Fruit fly (Drosophila melanogaster) whole organism, embryonic: ENCODE measurements around the gene CG1785.
A peak's percentile ranks its signal among the peaks of the same experiment; 100 is the strongest.

Experiments
- Blimp-1 ChIP-seq: fragments of 200-800 bp; sonication (Bioruptor generic); optimal IDR thresholded peaks from 3 replicates; lab custom pipeline; 2018; ENCODE audit warnings: missing biosample characterization, missing genetic modification characterization, mild to moderate bottlenecking, moderate library complexity, missing genetic modification reagents
- CG10979 ChIP-seq: fragments of 200-800 bp; sonication (Bioruptor generic); optimal IDR thresholded peaks from 2 replicates; lab custom pipeline; 2018; ENCODE audit warnings: missing biosample characterization, mild to moderate bottlenecking, missing genetic modification characterization, moderate library complexity
- CG11085 ChIP-seq: fragments of 200-800 bp; sonication (Bioruptor generic); IDR thresholded peaks from 2 replicates; pipeline ENCODE4 v1.3.6; 2022; ENCODE audit warnings: missing biosample characterization, missing genetic modification characterization
- CG11504 ChIP-seq: fragments of 200-800 bp; sonication (Bioruptor generic); optimal IDR thresholded peaks from 3 replicates; lab custom pipeline; 2019; ENCODE audit warnings: missing biosample characterization, mild to moderate bottlenecking, missing genetic modification characterization, moderate library complexity
- CG12236 ChIP-seq: fragments of 200-800 bp; sonication (Bioruptor generic); optimal IDR thresholded peaks from 2 replicates; lab custom pipeline; 2016; ENCODE audit warnings: missing biosample characterization, missing genetic modification characterization
- CG12391 ChIP-seq: fragments of 200-800 bp; sonication (Bioruptor generic); optimal IDR thresholded peaks from 3 replicates; lab custom pipeline; 2018; ENCODE audit warnings: missing biosample characterization, mild to moderate bottlenecking, missing genetic modification characterization, moderate library complexity
- CG12769 ChIP-seq: fragments of 200-800 bp; sonication (Bioruptor generic); optimal IDR thresholded peaks from 2 replicates; lab custom pipeline; 2019; ENCODE audit warnings: missing biosample characterization, mild to moderate bottlenecking, missing genetic modification characterization, moderate library complexity
- CG13123 ChIP-seq: fragments of 200-800 bp; sonication (Bioruptor generic); optimal IDR thresholded peaks from 2 replicates; lab custom pipeline; 2016; ENCODE audit warnings: missing biosample characterization, missing genetic modification characterization
- CG14441 ChIP-seq: fragments of 200-800 bp; sonication (Bioruptor generic); IDR thresholded peaks from 2 replicates; pipeline ENCODE4 v1.3.6; 2022; ENCODE audit warnings: missing biosample characterization, missing genetic modification characterization
- CG17328 ChIP-seq: fragments of 200-800 bp; sonication (Bioruptor generic); IDR thresholded peaks from 2 replicates; pipeline ENCODE4 v1.3.6; 2022; ENCODE audit warnings: missing biosample characterization, missing genetic modification characterization
- CG2116 ChIP-seq: fragments of 200-800 bp; sonication (Bioruptor generic); optimal IDR thresholded peaks from 3 replicates; lab custom pipeline; 2018; ENCODE audit warnings: missing biosample characterization, mild to moderate bottlenecking, missing genetic modification characterization
- CG2712 ChIP-seq: fragments of 200-800 bp; optimal IDR thresholded peaks from 3 replicates; lab custom pipeline; 2019; ENCODE audit warnings: missing biosample characterization, mild to moderate bottlenecking, missing genetic modification characterization, moderate library complexity
- CG32767 ChIP-seq: fragments of 200-800 bp; sonication (Bioruptor generic); IDR thresholded peaks from 2 replicates; pipeline ENCODE4 v1.3.6; 2022; ENCODE audit warnings: missing biosample characterization, missing genetic modification characterization
- CG4282 ChIP-seq: fragments of 200-800 bp; sonication (Bioruptor generic); optimal IDR thresholded peaks from 2 replicates; lab custom pipeline; 2016; ENCODE audit warnings: missing biosample characterization, missing genetic modification characterization
- CG7372 ChIP-seq: fragments of 200-800 bp; sonication (Bioruptor generic); IDR thresholded peaks from 2 replicates; pipeline ENCODE4 v1.3.6; 2022; ENCODE audit warnings: missing biosample characterization, missing genetic modification characterization
- E2f1 ChIP-seq: fragments of 200-800 bp; sonication (Bioruptor generic); IDR thresholded peaks from 2 replicates; pipeline ENCODE4 v1.3.6; 2022; ENCODE audit warnings: missing biosample characterization, missing genetic modification characterization
- Ets65A ChIP-seq: fragments of 200-800 bp; sonication (Bioruptor generic); peaks from one replicate; lab custom pipeline; 2016; ENCODE audit warnings: missing biosample characterization, missing genetic modification characterization
- Fer1 ChIP-seq: fragments of 200-800 bp; sonication (Bioruptor generic); optimal IDR thresholded peaks from 2 replicates; lab custom pipeline; 2017; ENCODE audit warnings: missing biosample characterization, mild to moderate bottlenecking, missing genetic modification characterization
- Gug ChIP-seq: fragments of 200-800 bp; sonication (Bioruptor generic); IDR thresholded peaks from 4 replicates; pipeline ENCODE4 v1.3.6; 2022; ENCODE audit warnings: missing biosample characterization, missing genetic modification characterization
- Hmr ChIP-seq: fragments of 200-800 bp; sonication (Bioruptor generic); optimal IDR thresholded peaks from 3 replicates; lab custom pipeline; 2017; ENCODE audit warnings: mild to moderate bottlenecking, missing biosample characterization, missing genetic modification reagents, missing genetic modification characterization
- Hmx ChIP-seq: fragments of 200-800 bp; sonication (Bioruptor generic); optimal IDR thresholded peaks from 2 replicates; lab custom pipeline; 2016; ENCODE audit warnings: missing biosample characterization, missing genetic modification characterization
- Med ChIP-seq: fragments of 200-800 bp; sonication (Bioruptor generic); peaks from one replicate; lab custom pipeline; 2016; ENCODE audit warnings: missing biosample characterization, missing genetic modification characterization, mild to moderate bottlenecking, inconsistent platforms, moderate library complexity
- Meics ChIP-seq: fragments of 200-800 bp; sonication (Bioruptor generic); optimal IDR thresholded peaks from 2 replicates; lab custom pipeline; 2017; ENCODE audit warnings: missing biosample characterization, mild to moderate bottlenecking, missing genetic modification characterization
- Mes4 ChIP-seq: fragments of 200-800 bp; sonication (Bioruptor generic); optimal IDR thresholded peaks from 2 replicates; lab custom pipeline; 2016; ENCODE audit warnings: missing biosample characterization, missing genetic modification characterization
- Oli ChIP-seq: fragments of 200-800 bp; sonication (Bioruptor generic); optimal IDR thresholded peaks from 2 replicates; lab custom pipeline; 2018; ENCODE audit warnings: missing biosample characterization, mild to moderate bottlenecking, missing genetic modification characterization, moderate library complexity
- Ssrp ChIP-seq: fragments of 200-800 bp; sonication (Bioruptor generic); optimal IDR thresholded peaks from 2 replicates; lab custom pipeline; 2018; ENCODE audit warnings: missing biosample characterization, mild to moderate bottlenecking, missing genetic modification characterization, moderate library complexity
- Xrp1 ChIP-seq: fragments of 200-800 bp; sonication (Bioruptor generic); IDR thresholded peaks from 2 replicates; pipeline ENCODE4 v1.3.6; 2022; ENCODE audit warnings: missing biosample characterization, missing genetic modification characterization
- az2 ChIP-seq: fragments of 200-800 bp; sonication (Bioruptor generic); optimal IDR thresholded peaks from 3 replicates; lab custom pipeline; 2016; ENCODE audit warnings: missing biosample characterization, missing genetic modification characterization
- bsh ChIP-seq, 2 experiments: fragments of 200-800 bp; sonication (Bioruptor generic); optimal IDR thresholded peaks; 2 replicates each; lab custom pipeline; 2017 to 2018; ENCODE audit warnings: mild to moderate bottlenecking in 2 of 2, missing biosample characterization in 2 of 2, missing genetic modification characterization in 2 of 2, moderate library complexity in 1 of 2
- caup ChIP-seq: fragments of 200-800 bp; sonication (Bioruptor generic); optimal IDR thresholded peaks from 3 replicates; lab custom pipeline; 2017; ENCODE audit warnings: missing biosample characterization, mild to moderate bottlenecking, missing genetic modification characterization, moderate library complexity; ENCODE audit not compliant: severe bottlenecking
- ci ChIP-seq: fragments of 200-800 bp; sonication (Bioruptor generic); IDR thresholded peaks from 3 replicates; pipeline ENCODE4 v1.3.6; 2022; ENCODE audit warnings: missing biosample characterization, missing genetic modification characterization
- crol ChIP-seq: fragments of 200-800 bp; sonication (Bioruptor generic); IDR thresholded peaks from 2 replicates; pipeline ENCODE4 v1.3.6; 2022; ENCODE audit warnings: missing biosample characterization, missing genetic modification characterization
- cwo ChIP-seq: fragments of 200-800 bp; sonication (Bioruptor generic); optimal IDR thresholded peaks from 3 replicates; lab custom pipeline; 2017; ENCODE audit warnings: missing biosample characterization, missing genetic modification characterization, mild to moderate bottlenecking, moderate library complexity, missing genetic modification reagents
- dpn ChIP-seq, 2 experiments: fragments of 200-800 bp; sonication (Bioruptor generic); optimal IDR thresholded peaks; 3 replicates each; lab custom pipeline; 2016; ENCODE audit warnings: missing biosample characterization in 2 of 2, missing genetic modification characterization in 2 of 2
- fd96Cb ChIP-seq: fragments of 200-800 bp; sonication (Bioruptor generic); optimal IDR thresholded peaks from 2 replicates; lab custom pipeline; 2018; ENCODE audit warnings: missing biosample characterization, mild to moderate bottlenecking, missing genetic modification characterization, moderate library complexity
- gem ChIP-seq: fragments of 200-800 bp; sonication (Bioruptor generic); optimal IDR thresholded peaks from 2 replicates; lab custom pipeline; 2019; ENCODE audit warnings: missing biosample characterization, mild to moderate bottlenecking, missing genetic modification characterization, moderate library complexity
- hkb ChIP-seq, 2 experiments: fragments of 200-800 bp in 1 of 2; fragments of >200 bp in 1 of 2; sonication (Bioruptor generic) in 1 of 2; IDR thresholded peaks in 1 of 2; optimal IDR thresholded peaks in 1 of 2; 2 replicates each; pipeline versions ENCODE4 v1.3.6 to Lab custom; 2017 to 2022; ENCODE audit warnings: missing biosample characterization in 1 of 2, missing genetic modification characterization in 1 of 2
- lbe ChIP-seq: fragments of 200-800 bp; sonication (Bioruptor generic); optimal IDR thresholded peaks from 2 replicates; lab custom pipeline; 2016; ENCODE audit warnings: missing biosample characterization, mild to moderate bottlenecking, missing genetic modification characterization
- nom ChIP-seq: fragments of 200-800 bp; sonication (Bioruptor generic); optimal IDR thresholded peaks from 2 replicates; lab custom pipeline; 2017; ENCODE audit warnings: missing biosample characterization, missing genetic modification characterization, mild to moderate bottlenecking, moderate library complexity, missing genetic modification reagents
- pnt ChIP-seq: fragments of 200-800 bp; sonication (Bioruptor generic); optimal IDR thresholded peaks from 3 replicates; lab custom pipeline; 2016; ENCODE audit warnings: missing biosample characterization, missing genetic modification characterization
- ranshi ChIP-seq: fragments of 200-800 bp; sonication (Bioruptor generic); IDR thresholded peaks from 2 replicates; pipeline ENCODE4 v1.3.6; 2022; ENCODE audit warnings: missing biosample characterization, missing genetic modification characterization
- row ChIP-seq: fragments of 200-800 bp; sonication (Bioruptor generic); IDR thresholded peaks from 3 replicates; pipeline ENCODE4 v1.3.6; 2022; ENCODE audit warnings: missing biosample characterization, missing genetic modification characterization
- sens ChIP-seq: fragments of 200-800 bp; sonication (Bioruptor generic); peaks from one replicate; lab custom pipeline; 2016; ENCODE audit warnings: missing biosample characterization, missing genetic modification characterization
- sisA ChIP-seq: fragments of 200-800 bp; sonication (Bioruptor generic); IDR thresholded peaks from 2 replicates; pipeline ENCODE4 v1.3.6; 2022; ENCODE audit warnings: missing biosample characterization, missing genetic modification characterization
- slbo ChIP-seq: fragments of 200-800 bp; sonication (Bioruptor generic); IDR thresholded peaks from 2 replicates; pipeline ENCODE4 v1.3.6; 2022; ENCODE audit warnings: missing biosample characterization, missing genetic modification characterization
- slp2 ChIP-seq: fragments of 200-800 bp; sonication (Bioruptor generic); optimal IDR thresholded peaks from 2 replicates; lab custom pipeline; 2016; ENCODE audit warnings: missing biosample characterization, missing genetic modification characterization
- z ChIP-seq: fragments of 200-800 bp; sonication (Bioruptor generic); IDR thresholded peaks from 3 replicates; pipeline ENCODE4 v1.3.6; 2022; ENCODE audit warnings: missing biosample characterization, missing genetic modification characterization
- zf30C ChIP-seq: fragments of 200-800 bp; sonication (Bioruptor generic); optimal IDR thresholded peaks from 3 replicates; lab custom pipeline; 2018; ENCODE audit warnings: missing biosample characterization, mild to moderate bottlenecking, missing genetic modification characterization

CG1785 gene

dm6 chrX:8728030-8728429 lies 13.3 kb downstream of the CG1785 start:
- TF ChIP-seq CG2712 (tag; lab: Kevin White, UChicago) = peak; percentile 15
- peak; percentile 19 for TF ChIP-seq gem (tag; lab: Kevin White, UChicago)
- TF ChIP-seq lbe (GFP tag; lab: Kevin White, UChicago) = no peak
- TF ChIP-seq CG17328 = peak; percentile 29; the same call in 1 of the 2 replicates
- TF ChIP-seq bsh (GFP tag; optimal IDR thresholded peaks at IDR 0.05; lab: Kevin White, UChicago) = peak in 1 of 2 experiments; percentile 39
- no peak for TF ChIP-seq CG12391 (tag; lab: Kevin White, UChicago)
- TF ChIP-seq hkb (optimal IDR thresholded peaks at IDR 0.05; lab: Kevin White, UChicago) = no peak
- peak; percentile 19; the same call in 1 of the 2 replicates for TF ChIP-seq hkb (GFP tag; IDR thresholded peaks at IDR 0.05; lab: Robert Waterston, UW)
- 0 out of 2 replicates have a peak, but pooled peaks have one; percentile 19 for TF ChIP-seq slbo (GFP tag; lab: Robert Waterston, UW)
- no peak for TF ChIP-seq crol (GFP tag; lab: Robert Waterston, UW)
- peak; percentile 56; the same call in 1 of the 2 replicates for TF ChIP-seq sisA
- TF ChIP-seq CG32767 = 0 out of 2 replicates have a peak, but pooled peaks have one; percentile 34
- TF ChIP-seq row = 0 out of 3 replicates have a peak, but pooled peaks have one; percentile 22
- TF ChIP-seq Med (GFP tag; lab: Kevin White, UChicago) = peak; percentile 39
- TF ChIP-seq ci (GFP tag; lab: Robert Waterston, UW) = 0 out of 3 replicates have a peak, but pooled peaks have one; percentile 30
- TF ChIP-seq CG13123 (GFP tag; lab: Kevin White, UChicago) = no peak
- peak; percentile 3 for TF ChIP-seq Blimp-1 (GFP tag; lab: Kevin White, UChicago)
- peak; percentile 3 for TF ChIP-seq Oli (tag; lab: Kevin White, UChicago)
- TF ChIP-seq Mes4 (GFP tag; lab: Kevin White, UChicago) = no peak
- no peak for TF ChIP-seq CG7372
- 0 out of 2 replicates have a peak, but pooled peaks have one; percentile 25 for TF ChIP-seq CG14441 (GFP tag; lab: Robert Waterston, UW)
- TF ChIP-seq Xrp1 = peak; percentile 31; the same call in 1 of the 2 replicates
- peak; percentile 79 for TF ChIP-seq sens (GFP tag; lab: Kevin White, UChicago)

dm6 chrX:8730306-8730705 lies 15.6 kb downstream of the CG1785 start:
- TF ChIP-seq CG11504 (tag; lab: Kevin White, UChicago) = peak; percentile 49
- peak; percentile 5 for TF ChIP-seq CG10979 (tag; lab: Kevin White, UChicago)
- TF ChIP-seq CG12769 (tag; lab: Kevin White, UChicago) = peak; percentile 36
- TF ChIP-seq Ssrp = no peak
- peak; percentile 31 for TF ChIP-seq gem (tag; lab: Kevin White, UChicago)
- TF ChIP-seq Fer1 = peak; percentile 33
- TF ChIP-seq Hmx (GFP tag; lab: Kevin White, UChicago) = no peak
- no peak for TF ChIP-seq Gug
- no peak for TF ChIP-seq crol (GFP tag; lab: Robert Waterston, UW)
- TF ChIP-seq CG2712 (tag; lab: Kevin White, UChicago) = peak; percentile 13
- TF ChIP-seq hkb (optimal IDR thresholded peaks at IDR 0.05; lab: Kevin White, UChicago) = no peak
- TF ChIP-seq hkb (GFP tag; IDR thresholded peaks at IDR 0.05; lab: Robert Waterston, UW) = peak; percentile 26; the same call in 1 of the 2 replicates
- TF ChIP-seq Meics (GFP tag; lab: Kevin White, UChicago) = peak; percentile 17
- TF ChIP-seq caup (GFP tag; lab: Kevin White, UChicago) = peak; percentile 14
- peak; percentile 1 for TF ChIP-seq zf30C
- no peak for TF ChIP-seq CG2116 (GFP tag; lab: Kevin White, UChicago)
- TF ChIP-seq CG4282 = no peak
- TF ChIP-seq Xrp1 = peak; percentile 23; the same call in 1 of the 2 replicates
- no peak for TF ChIP-seq E2f1 (GFP tag; lab: Robert Waterston, UW)
- TF ChIP-seq dpn (GFP tag; optimal IDR thresholded peaks at IDR 0.05; lab: Kevin White, UChicago) = peak in 1 of 2 experiments; percentile 12
- TF ChIP-seq slp2 (GFP tag; lab: Kevin White, UChicago) = no peak
- TF ChIP-seq ranshi (GFP tag; lab: Robert Waterston, UW) = no peak
- TF ChIP-seq Ets65A (GFP tag; lab: Kevin White, UChicago) = peak; percentile 73
- TF ChIP-seq z = no peak
- TF ChIP-seq az2 (GFP tag; lab: Kevin White, UChicago) = no peak
- peak; percentile 21 for TF ChIP-seq Hmr (GFP tag; lab: Kevin White, UChicago)
- TF ChIP-seq nom = peak; percentile 10
- no peak for TF ChIP-seq CG12236 (GFP tag; lab: Kevin White, UChicago)
- TF ChIP-seq pnt (GFP tag; lab: Kevin White, UChicago) = no peak
- TF ChIP-seq fd96Cb (tag; lab: Kevin White, UChicago) = peak; percentile 8
- TF ChIP-seq CG11085 (GFP tag; lab: Robert Waterston, UW) = no peak
- TF ChIP-seq cwo (GFP tag; lab: Kevin White, UChicago) = no peak
- TF ChIP-seq Med (GFP tag; lab: Kevin White, UChicago) = peak; percentile 40
